Worm (Caenorhabditis elegans): ENCODE data around the gene C17H12.37.

Gene C17H12.37

ce11 chrIV:6839091-6839522, 34.2 kb downstream of the C17H12.37 start (continued):
- TF ChIP-seq lin-29 (GFP tag; IDR thresholded peaks at IDR 0.05) (no peak), lin-38 (GFP tag; IDR thresholded peaks at IDR 0.05) (peak; percentile 45; the same call in 1 of the 2 replicates), sdz-12 (GFP tag; optimal IDR thresholded peaks at IDR 0.05) (no peak), mdl-1 (tag; optimal IDR thresholded peaks at IDR 0.05) (peak; percentile 28 to 62)

ce11 chrIV:6841562-6842282, 36.8 kb downstream of the C17H12.37 start:
- peak; percentile 14 for TF ChIP-seq pqm-1 (tag; optimal IDR thresholded peaks at IDR 0.05)
- TF ChIP-seq ama-1 (optimal IDR thresholded peaks at IDR 0.05), result no peak
- no peak for TF ChIP-seq daf-16 (GFP tag; optimal IDR thresholded peaks at IDR 0.05)
- peak; percentile 34 for TF ChIP-seq daf-16 (tag; optimal IDR thresholded peaks at IDR 0.05)
- peak; percentile 39 for TF ChIP-seq hlh-30 (tag; optimal IDR thresholded peaks at IDR 0.05; ENCODE audit: insufficient read depth)
- peak; percentile 36 for TF ChIP-seq nhr-28 (tag; optimal IDR thresholded peaks at IDR 0.05)

- no peak for TF ChIP-seq F26F4.8 (GFP tag; conservative IDR thresholded peaks at IDR 0.05)
- no peak for TF ChIP-seq Y105C5A.15 (GFP tag; IDR thresholded peaks at IDR 0.05)
- no peak for TF ChIP-seq sdz-12 (GFP tag; optimal IDR thresholded peaks at IDR 0.05)
- TF ChIP-seq F37D6.2 (tag; optimal IDR thresholded peaks at IDR 0.05), result no peak
- peak; percentile 21; the same call in 1 of the 2 replicates for TF ChIP-seq lin-38 (GFP tag; IDR thresholded peaks at IDR 0.05)
- no peak for TF ChIP-seq dve-1 (tag; optimal IDR thresholded peaks at IDR 0.05; ENCODE audit: insufficient read depth)
- peak; percentile 25 for TF ChIP-seq unc-130 (GFP tag; optimal IDR thresholded peaks at IDR 0.05)
- TF ChIP-seq lsy-2 (tag; optimal IDR thresholded peaks at IDR 0.05), result no peak
- no peak for TF ChIP-seq daf-8 (GFP tag; IDR thresholded peaks at IDR 0.05)
- TF ChIP-seq ama-1 (optimal IDR thresholded peaks at IDR 0.05), result no peak
- TF ChIP-seq nhr-42 (GFP tag; IDR thresholded peaks at IDR 0.05), result no peak
- TF ChIP-seq php-3 (GFP tag; IDR thresholded peaks at IDR 0.05), result no peak
- no peak for TF ChIP-seq ztf-11 (tag; optimal IDR thresholded peaks at IDR 0.05)
- TF ChIP-seq lin-13 (GFP tag; optimal IDR thresholded peaks at IDR 0.05), result no peak
- peak; percentile 68; the same call in 1 of the 2 replicates for TF ChIP-seq snpc-1.2 (GFP tag; IDR thresholded peaks at IDR 0.05)
- no peak for TF ChIP-seq saeg-2 (GFP tag; IDR thresholded peaks at IDR 0.05)
- TF ChIP-seq mdl-1 (tag; optimal IDR thresholded peaks at IDR 0.05), result no peak
- no peak for TF ChIP-seq hlh-11 (tag; optimal IDR thresholded peaks at IDR 0.05)
- TF ChIP-seq pqm-1 (tag; optimal IDR thresholded peaks at IDR 0.05), result no peak
- TF ChIP-seq ceh-62 (tag; optimal IDR thresholded peaks at IDR 0.05), result no peak
- TF ChIP-seq pha-4 (GFP tag; IDR thresholded peaks at IDR 0.05), result no peak
- TF ChIP-seq pha-4 (tag; optimal IDR thresholded peaks at IDR 0.05), result no peak
- TF ChIP-seq lim-7 (GFP tag; IDR thresholded peaks at IDR 0.05), result no peak
- TF ChIP-seq attf-4 (tag; optimal IDR thresholded peaks at IDR 0.05), result no peak
- TF ChIP-seq tra-1 (GFP tag; IDR thresholded peaks at IDR 0.05), result no peak
These were observed 37.6 kb downstream of the C17H12.37 start, which contains the start of gene lip-1 for ce11 chrIV:6842470-6843008. Gene lip-1 (plus strand): TSS chrIV:6842958.

- TF ChIP-seq hmg-1.1 (GFP tag; IDR thresholded peaks at IDR 0.05), result no peak
- TF ChIP-seq unc-62 (GFP tag; optimal IDR thresholded peaks at IDR 0.05 in 1 of 2), result peak in 1 of 2 experiments; percentile 68
- no peak for TF ChIP-seq unc-62 (tag; optimal IDR thresholded peaks at IDR 0.05)
These were observed 47.8 kb downstream of the C17H12.37 start for ce11 chrIV:6852727-6853126.
